Worm (Caenorhabditis elegans) whole organism, young adult: ENCODE data around the gene srz-16.

Experiments used
- B0019.2 ChIP-seq: fragments of 200-800 bp; sonication (Bioruptor generic); conservative IDR thresholded peaks from 2 replicates; pipeline ENCODE4 v1.3.6; 2022; ENCODE audit warnings: missing genetic modification reagents, missing genetic modification characterization, missing compliant biosample characterization
- B0261.1 ChIP-seq: sonication (generic microtip); optimal IDR thresholded peaks from 2 replicates; lab custom pipeline; 2016; ENCODE audit warnings: mild to moderate bottlenecking, missing genetic modification characterization, moderate library complexity, missing compliant biosample characterization
- B0336.3 ChIP-seq: fragments of 200-800 bp; sonication (Bioruptor generic); IDR thresholded peaks from 2 replicates; pipeline ENCODE4 v1.3.6; 2022; ENCODE audit warnings: missing genetic modification characterization, missing compliant biosample characterization
- D2030.7 ChIP-seq: fragments of 200-800 bp; sonication (Bioruptor generic); IDR thresholded peaks from 2 replicates; pipeline ENCODE4 v1.3.6; 2022; ENCODE audit warnings: missing genetic modification reagents, missing genetic modification characterization, missing compliant biosample characterization
- F22D6.2 ChIP-seq: sonication (generic microtip); optimal IDR thresholded peaks from 2 replicates; lab custom pipeline; 2016; ENCODE audit warnings: mild to moderate bottlenecking, missing genetic modification characterization, missing compliant biosample characterization
- F37B4.10 ChIP-seq: fragments of 200-800 bp; sonication (Bioruptor generic); IDR thresholded peaks from 2 replicates; pipeline ENCODE4 v1.3.6; 2022; ENCODE audit warnings: missing genetic modification characterization, missing compliant biosample characterization
- F55B11.4 ChIP-seq: sonication (generic microtip); optimal IDR thresholded peaks from 2 replicates; lab custom pipeline; 2016; ENCODE audit warnings: missing compliant biosample characterization, missing genetic modification characterization, borderline replicate concordance; ENCODE audit not compliant: insufficient read depth
- F57C9.4 ChIP-seq: sonication (generic microtip); optimal IDR thresholded peaks from 2 replicates; lab custom pipeline; 2017; ENCODE audit warnings: mild to moderate bottlenecking, missing genetic modification characterization, missing compliant biosample characterization
- Y53F4B.3 ChIP-seq: fragments of 200-800 bp; sonication (Bioruptor generic); IDR thresholded peaks from 2 replicates; pipeline ENCODE4 v1.3.6; 2022; ENCODE audit warnings: missing genetic modification reagents, missing genetic modification characterization, missing compliant biosample characterization
- attf-3 ChIP-seq: fragments of 200-800 bp; sonication (Bioruptor generic); conservative IDR thresholded peaks from 2 replicates; pipeline ENCODE4 v1.3.6; 2022; ENCODE audit warnings: missing genetic modification reagents, missing genetic modification characterization, missing compliant biosample characterization
- attf-5 ChIP-seq: fragments of 200-800 bp; sonication (Bioruptor generic); optimal IDR thresholded peaks from 2 replicates; lab custom pipeline; 2018; ENCODE audit warnings: mild to moderate bottlenecking, missing genetic modification characterization, missing compliant biosample characterization
- dpff-1 ChIP-seq: sonication (generic microtip); optimal IDR thresholded peaks from 2 replicates; lab custom pipeline; 2017; ENCODE audit warnings: mild to moderate bottlenecking, missing genetic modification characterization, missing compliant biosample characterization
- gei-17 ChIP-seq: fragments of 200-800 bp; sonication (Bioruptor generic); optimal IDR thresholded peaks from 2 replicates; lab custom pipeline; 2018; ENCODE audit warnings: mild to moderate bottlenecking, missing genetic modification characterization, missing compliant biosample characterization
- hlh-12 ChIP-seq: sonication (generic microtip); optimal IDR thresholded peaks from 2 replicates; lab custom pipeline; 2016; ENCODE audit warnings: missing genetic modification characterization, missing compliant biosample characterization
- hmg-20 ChIP-seq: fragments of 200-800 bp; sonication (Bioruptor generic); IDR thresholded peaks from 2 replicates; pipeline ENCODE4 v1.3.6; 2022; ENCODE audit warnings: missing genetic modification reagents, missing genetic modification characterization, missing compliant biosample characterization
- lag-1 ChIP-seq: fragments of 200-800 bp; sonication (Bioruptor generic); IDR thresholded peaks from 2 replicates; pipeline ENCODE4 v1.3.6; 2022; ENCODE audit warnings: missing genetic modification reagents, missing genetic modification characterization, missing compliant biosample characterization
- lin-26 ChIP-seq: fragments of 200-800 bp; sonication (Bioruptor generic); IDR thresholded peaks from 2 replicates; pipeline ENCODE4 v1.3.6; 2022; ENCODE audit warnings: missing genetic modification reagents, missing genetic modification characterization, missing compliant biosample characterization
- lin-54 ChIP-seq: fragments of 200-800 bp; sonication (Bioruptor generic); optimal IDR thresholded peaks from 2 replicates; lab custom pipeline; 2018; ENCODE audit warnings: mild to moderate bottlenecking, missing genetic modification characterization, missing compliant biosample characterization
- lsy-27 ChIP-seq: sonication (generic microtip); optimal IDR thresholded peaks from 2 replicates; lab custom pipeline; 2017; ENCODE audit warnings: missing genetic modification characterization, mild to moderate bottlenecking, missing compliant biosample characterization, antibody characterized with exemption, missing genotype, borderline replicate concordance; ENCODE audit not compliant: insufficient read depth
- madf-10 ChIP-seq: sonication (generic microtip); optimal IDR thresholded peaks from 2 replicates; lab custom pipeline; 2016; ENCODE audit warnings: mild to moderate bottlenecking, missing genetic modification characterization, missing compliant biosample characterization
- madf-3 ChIP-seq: fragments of 200-800 bp; sonication (Bioruptor generic); IDR thresholded peaks from 2 replicates; pipeline ENCODE4 v1.3.6; 2022; ENCODE audit warnings: missing genetic modification reagents, missing genetic modification characterization, missing compliant biosample characterization
- madf-6 ChIP-seq: fragments of 200-800 bp; sonication (Bioruptor generic); IDR thresholded peaks from 2 replicates; pipeline ENCODE4 v1.3.6; 2022; ENCODE audit warnings: missing genetic modification reagents, missing genetic modification characterization, missing compliant biosample characterization
- nfyb-1 ChIP-seq: fragments of 200-800 bp; sonication (Bioruptor generic); IDR thresholded peaks from 2 replicates; pipeline ENCODE4 v1.3.6; 2022; ENCODE audit warnings: missing genetic modification reagents, missing genetic modification characterization, missing compliant biosample characterization
- nhr-120 ChIP-seq: fragments of 200-800 bp; sonication (Bioruptor generic); IDR thresholded peaks from 2 replicates; pipeline ENCODE4 v1.3.6; 2022; ENCODE audit warnings: missing genetic modification characterization, missing compliant biosample characterization
- rcor-1 ChIP-seq: fragments of 200-800 bp; sonication (Bioruptor generic); IDR thresholded peaks from 2 replicates; pipeline ENCODE4 v1.3.6; 2022; ENCODE audit warnings: missing genetic modification reagents, missing genetic modification characterization, missing compliant biosample characterization
- repo-1 ChIP-seq: sonication (generic microtip); optimal IDR thresholded peaks from 2 replicates; lab custom pipeline; 2017; ENCODE audit warnings: mild to moderate bottlenecking, missing genetic modification characterization, missing compliant biosample characterization
- rpc-1 ChIP-seq, 2 experiments: fragments of 150-350 bp in 1 of 2; sonication (generic microtip) in 1 of 2; optimal IDR thresholded peaks; 2 replicates each; lab custom pipeline; 2014 to 2018; ENCODE audit warnings: missing biosample characterization in 1 of 2, missing genetic modification characterization in 1 of 2, missing genetic modification reagents in 1 of 2, missing genotype in 1 of 2
- sdz-38 ChIP-seq: sonication (generic microtip); optimal IDR thresholded peaks from 2 replicates; lab custom pipeline; 2016; ENCODE audit warnings: missing genotype, missing genetic modification characterization, missing compliant biosample characterization
- tbp1 ChIP-seq: fragments of 200-800 bp; sonication (Bioruptor generic); optimal IDR thresholded peaks from 2 replicates; lab custom pipeline; 2018; ENCODE audit warnings: mild to moderate bottlenecking, missing genetic modification characterization, missing compliant biosample characterization
- ztf-18 ChIP-seq: sonication (generic microtip); optimal IDR thresholded peaks from 2 replicates; lab custom pipeline; 2016; ENCODE audit warnings: missing genotype, mild to moderate bottlenecking, missing genetic modification characterization, missing compliant biosample characterization
- ztf-25 ChIP-seq: fragments of 200-800 bp; sonication (Bioruptor generic); IDR thresholded peaks from 2 replicates; pipeline ENCODE4 v1.3.6; 2022; ENCODE audit warnings: missing genetic modification reagents, missing genetic modification characterization, missing compliant biosample characterization
- ztf-26 ChIP-seq: sonication (generic microtip); optimal IDR thresholded peaks from 2 replicates; lab custom pipeline; 2017; ENCODE audit warnings: missing genetic modification characterization, missing compliant biosample characterization
- ztf-3 ChIP-seq: fragments of 200-800 bp; sonication (Bioruptor generic); optimal IDR thresholded peaks from 2 replicates; lab custom pipeline; 2018; ENCODE audit warnings: mild to moderate bottlenecking, missing genetic modification characterization, missing compliant biosample characterization

The srz-16 gene

DNA sequence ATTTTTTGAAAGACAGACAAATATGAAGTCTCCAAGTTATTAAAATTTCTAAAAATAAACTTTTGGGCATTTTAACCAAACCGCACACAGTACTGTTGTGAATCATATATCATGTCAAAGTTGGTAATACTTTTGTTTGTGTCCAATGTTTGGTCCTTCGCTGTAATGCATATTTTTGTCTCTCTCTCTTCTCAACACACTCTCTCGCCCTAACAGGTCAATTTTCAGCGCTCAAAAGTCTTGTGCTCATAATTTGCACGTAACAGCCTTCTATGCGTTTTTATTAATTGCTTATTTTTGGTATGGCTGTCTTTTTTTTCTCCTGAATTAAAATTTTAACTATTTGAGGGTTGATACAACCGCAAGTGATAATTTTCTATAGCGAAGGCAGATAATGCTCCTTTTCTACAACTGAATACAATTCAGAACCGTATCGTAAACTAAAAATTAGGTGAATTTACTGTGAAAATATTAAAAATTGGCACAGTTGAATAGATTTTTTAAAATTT is 24.6 kb downstream of the srz-16 start (continued):
- TF ChIP-seq lag-1 (no peak), ztf-18 (tag; lab: Kevin White, UChicago) (no peak), ztf-3 (GFP tag; lab: Kevin White, UChicago) (no peak), lsy-27 (tag; lab: Kevin White, UChicago) (no peak), repo-1 (peak; percentile 64), B0336.3 (GFP tag; lab: Robert Waterston, UW) (peak; percentile 74), Y53F4B.3 (no peak), dpff-1 (tag; lab: Kevin White, UChicago) (no peak), madf-6 (GFP tag; lab: Robert Waterston, UW) (peak; percentile 4; the same call in 1 of the 2 replicates), attf-3 (GFP tag; lab: Robert Waterston, UW) (no peak), lin-54 (no peak)
- TF ChIP-seq, all 124 proteins: peak for 9

ce11 chrV:20158223-20158622 is 28.3 kb downstream of the srz-16 start, which contains the start of gene F19B2.6:
TSS of gene F19B2.6 (plus strand) at chrV:20158523.
- no peak for TF ChIP-seq madf-3
- no peak for TF ChIP-seq ztf-3 (GFP tag; lab: Kevin White, UChicago)
- no peak for TF ChIP-seq B0019.2 (GFP tag; lab: Robert Waterston, UW)
- TF ChIP-seq rpc-1 (optimal IDR thresholded peaks at IDR 0.05; lab: Kevin White, UChicago), result no peak
- no peak for TF ChIP-seq rpc-1 (tag; optimal IDR thresholded peaks at IDR 0.05; lab: Kevin White, UChicago)
- no peak for TF ChIP-seq attf-3 (GFP tag; lab: Robert Waterston, UW)
- no peak for TF ChIP-seq F22D6.2 (tag; lab: Kevin White, UChicago)
- TF ChIP-seq ztf-26 (tag; lab: Kevin White, UChicago), result no peak
- TF ChIP-seq D2030.7 (GFP tag; lab: Robert Waterston, UW), result no peak
- no peak for TF ChIP-seq B0261.1
- TF ChIP-seq hmg-20 (GFP tag; lab: Robert Waterston, UW), result no peak
- no peak for TF ChIP-seq hlh-12 (tag; lab: Kevin White, UChicago)
- no peak for TF ChIP-seq lin-26 (GFP tag; lab: Robert Waterston, UW)
- no peak for TF ChIP-seq madf-10 (tag; lab: Kevin White, UChicago)
- no peak for TF ChIP-seq tbp1 (GFP tag; lab: Kevin White, UChicago)
- no peak for TF ChIP-seq attf-5 (GFP tag; lab: Kevin White, UChicago)

ce11 chrV:20151855-20152254 is 34.6 kb downstream of the srz-16 start:
- no peak for TF ChIP-seq sdz-38 (tag; lab: Kevin White, UChicago)
- TF ChIP-seq rpc-1 (optimal IDR thresholded peaks at IDR 0.05; lab: Kevin White, UChicago), result peak; percentile 39
- TF ChIP-seq rpc-1 (tag; optimal IDR thresholded peaks at IDR 0.05; lab: Kevin White, UChicago), result peak; percentile 71
- TF ChIP-seq B0261.1, result peak; percentile 39
- TF ChIP-seq tbp1 (GFP tag; lab: Kevin White, UChicago), result peak; percentile 64

DNA sequence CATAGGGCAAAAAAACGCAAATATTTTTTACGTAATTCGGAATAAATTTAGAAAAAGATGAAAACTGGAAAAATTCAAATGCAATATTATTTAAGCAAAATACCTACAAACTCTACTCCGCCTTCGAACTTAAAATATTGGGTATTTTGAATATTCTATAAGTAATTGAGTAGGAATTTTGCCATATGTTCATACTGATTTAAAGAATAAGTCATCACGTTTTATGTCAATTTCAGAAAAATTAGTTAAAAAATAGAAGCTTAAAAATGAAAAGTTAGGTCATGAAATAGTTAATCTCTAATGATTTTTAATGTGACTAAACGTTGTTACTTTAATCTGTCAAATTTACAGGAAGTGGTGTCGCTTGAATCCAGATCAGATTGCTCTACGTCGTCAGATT is 35.0 kb downstream of the srz-16 start, which contains the start of gene F19B2.7:
Gene F19B2.7 (plus strand): TSS at position 301 of the 400 bp plus-strand sequence.
- TF ChIP-seq F37B4.10, result no peak
- no peak for TF ChIP-seq F55B11.4 (tag; lab: Kevin White, UChicago)
- TF ChIP-seq nfyb-1, result no peak
- TF ChIP-seq rcor-1 (GFP tag; lab: Robert Waterston, UW), result no peak
- TF ChIP-seq B0019.2 (GFP tag; lab: Robert Waterston, UW), result no peak
- no peak for TF ChIP-seq ztf-25 (GFP tag; lab: Robert Waterston, UW)
- no peak for TF ChIP-seq nhr-120 (GFP tag; lab: Robert Waterston, UW)
- TF ChIP-seq sdz-38 (tag; lab: Kevin White, UChicago), result no peak
- TF ChIP-seq gei-17 (GFP tag; lab: Kevin White, UChicago), result no peak
- no peak for TF ChIP-seq F57C9.4 (tag; lab: Kevin White, UChicago)
- TF ChIP-seq, all 124 proteins: peak for 0
